Fruit fly (Drosophila melanogaster) whole organism, embryonic: ENCODE measurements around the gene CG10874.

Experiments
- CG10431 ChIP-seq: fragments of 200-800 bp; sonication (Bioruptor generic); optimal IDR thresholded peaks from 3 replicates; lab custom pipeline; 2018; ENCODE audit warnings: missing biosample characterization, mild to moderate bottlenecking, missing genetic modification characterization
- CG12299 ChIP-seq: fragments of 200-800 bp; sonication (Bioruptor generic); optimal IDR thresholded peaks from 2 replicates; lab custom pipeline; 2018; ENCODE audit warnings: missing biosample characterization, mild to moderate bottlenecking, missing genetic modification characterization
- CG1233 ChIP-seq: fragments of 200-800 bp; sonication (Bioruptor generic); optimal IDR thresholded peaks from 4 replicates; lab custom pipeline; 2018; ENCODE audit warnings: missing biosample characterization, mild to moderate bottlenecking, missing genetic modification characterization
- CG12769 ChIP-seq: fragments of 200-800 bp; sonication (Bioruptor generic); optimal IDR thresholded peaks from 2 replicates; lab custom pipeline; 2019; ENCODE audit warnings: missing biosample characterization, mild to moderate bottlenecking, missing genetic modification characterization, moderate library complexity
- CG15073 ChIP-seq: fragments of 200-800 bp; sonication (Bioruptor generic); optimal IDR thresholded peaks from 2 replicates; lab custom pipeline; 2016; ENCODE audit warnings: missing biosample characterization, missing genetic modification characterization
- CG15479 ChIP-seq: fragments of 200-800 bp; sonication (Bioruptor generic); optimal IDR thresholded peaks from 3 replicates; lab custom pipeline; 2019; ENCODE audit warnings: missing biosample characterization, mild to moderate bottlenecking, missing genetic modification characterization, moderate library complexity
- CG16863 ChIP-seq: fragments of 200-800 bp; sonication (Bioruptor generic); optimal IDR thresholded peaks from 3 replicates; lab custom pipeline; 2016; ENCODE audit warnings: missing biosample characterization, missing genetic modification characterization
- CG17328 ChIP-seq: fragments of 200-800 bp; sonication (Bioruptor generic); IDR thresholded peaks from 2 replicates; pipeline ENCODE4 v1.3.6; 2022; ENCODE audit warnings: missing biosample characterization, missing genetic modification characterization
- CG17359 ChIP-seq: fragments of 200-800 bp; sonication (Bioruptor generic); optimal IDR thresholded peaks from 3 replicates; lab custom pipeline; 2018; ENCODE audit warnings: missing biosample characterization, mild to moderate bottlenecking, missing genetic modification characterization, moderate library complexity
- CG17385 ChIP-seq: fragments of 200-800 bp; sonication (Bioruptor generic); optimal IDR thresholded peaks from 3 replicates; lab custom pipeline; 2018; ENCODE audit warnings: missing biosample characterization, mild to moderate bottlenecking, missing genetic modification characterization
- CG18262 ChIP-seq: fragments of 200-800 bp; optimal IDR thresholded peaks from 3 replicates; lab custom pipeline; 2019; ENCODE audit warnings: missing biosample characterization, mild to moderate bottlenecking, missing genetic modification characterization, moderate library complexity
- CG18619 ChIP-seq: fragments of 200-800 bp; sonication (Bioruptor generic); optimal IDR thresholded peaks from 3 replicates; lab custom pipeline; 2017; ENCODE audit warnings: missing biosample characterization, mild to moderate bottlenecking, missing genetic modification characterization
- CG2712 ChIP-seq: fragments of 200-800 bp; optimal IDR thresholded peaks from 3 replicates; lab custom pipeline; 2019; ENCODE audit warnings: missing biosample characterization, mild to moderate bottlenecking, missing genetic modification characterization, moderate library complexity
- CG30020 ChIP-seq: fragments of 200-800 bp; optimal IDR thresholded peaks from 2 replicates; lab custom pipeline; 2019; ENCODE audit warnings: missing biosample characterization, mild to moderate bottlenecking, missing genetic modification characterization, moderate library complexity
- CG3163 ChIP-seq: fragments of 200-800 bp; sonication (Bioruptor generic); optimal IDR thresholded peaks from 3 replicates; lab custom pipeline; 2016; ENCODE audit warnings: missing biosample characterization, missing genetic modification characterization
- CG33213 ChIP-seq: fragments of 200-800 bp; sonication (Bioruptor generic); optimal IDR thresholded peaks from 3 replicates; lab custom pipeline; 2016; ENCODE audit warnings: missing biosample characterization, missing genetic modification characterization
- CG33557 ChIP-seq: fragments of 200-800 bp; sonication (Bioruptor generic); optimal IDR thresholded peaks from 2 replicates; lab custom pipeline; 2019; ENCODE audit warnings: missing biosample characterization, mild to moderate bottlenecking, missing genetic modification characterization, moderate library complexity
- CG3407 ChIP-seq: fragments of 200-800 bp; sonication (Bioruptor generic); optimal IDR thresholded peaks from 2 replicates; lab custom pipeline; 2018; ENCODE audit warnings: missing biosample characterization, mild to moderate bottlenecking, missing genetic modification characterization
- CG34376 ChIP-seq: fragments of 200-800 bp; sonication (Bioruptor generic); optimal IDR thresholded peaks from 2 replicates; lab custom pipeline; 2018; ENCODE audit warnings: missing biosample characterization, mild to moderate bottlenecking, missing genetic modification characterization
- CG6175 ChIP-seq: fragments of 200-800 bp; sonication (Bioruptor generic); IDR thresholded peaks from 3 replicates; pipeline ENCODE4 v1.3.6; 2022; ENCODE audit warnings: missing biosample characterization, missing genetic modification characterization
- CG8359 ChIP-seq: fragments of 200-800 bp; sonication (Bioruptor generic); optimal IDR thresholded peaks from 2 replicates; lab custom pipeline; 2017; ENCODE audit warnings: missing biosample characterization, mild to moderate bottlenecking, missing genetic modification characterization, borderline replicate concordance
- CG8765 ChIP-seq: fragments of 200-800 bp; sonication (Bioruptor generic); IDR thresholded peaks from 2 replicates; pipeline ENCODE4 v1.3.6; 2022; ENCODE audit warnings: missing biosample characterization, missing genetic modification characterization
- CG9727 ChIP-seq: fragments of 200-800 bp; sonication (Bioruptor generic); optimal IDR thresholded peaks from 3 replicates; lab custom pipeline; 2017; ENCODE audit warnings: missing biosample characterization, mild to moderate bottlenecking, missing genetic modification characterization
- Dbx ChIP-seq: fragments of 200-800 bp; sonication (Bioruptor generic); IDR thresholded peaks from 3 replicates; pipeline ENCODE4 v1.3.6; 2022; ENCODE audit warnings: missing biosample characterization, missing genetic modification characterization
- Dip2 ChIP-seq: fragments of 200-800 bp; sonication (Bioruptor generic); IDR thresholded peaks from 2 replicates; pipeline ENCODE4 v1.3.6; 2022; ENCODE audit warnings: missing biosample characterization, missing genetic modification characterization
- Elba2 ChIP-seq: fragments of 200-800 bp; sonication (Bioruptor generic); optimal IDR thresholded peaks from 3 replicates; lab custom pipeline; 2016; ENCODE audit warnings: missing biosample characterization, missing genetic modification characterization
- Ets97D ChIP-seq: fragments of 200-800 bp; sonication (Bioruptor generic); optimal IDR thresholded peaks from 3 replicates; lab custom pipeline; 2016; ENCODE audit warnings: missing biosample characterization, missing genetic modification characterization
- HLH3B ChIP-seq: fragments of 200-800 bp; sonication (Bioruptor generic); IDR thresholded peaks from 2 replicates; pipeline ENCODE4 v1.3.6; 2022; ENCODE audit warnings: missing biosample characterization, missing genetic modification characterization
- Hey ChIP-seq: fragments of 200-800 bp; sonication (Bioruptor generic); optimal IDR thresholded peaks from 3 replicates; lab custom pipeline; 2018; ENCODE audit warnings: missing biosample characterization, mild to moderate bottlenecking, missing genetic modification characterization
- Lpt ChIP-seq: fragments of >200 bp; optimal IDR thresholded peaks from 2 replicates; lab custom pipeline; 2018; ENCODE audit warnings: missing biosample characterization, missing genetic modification characterization
- MESR4 ChIP-seq: fragments of 200-800 bp; sonication (Bioruptor generic); optimal IDR thresholded peaks from 2 replicates; lab custom pipeline; 2018; ENCODE audit warnings: missing biosample characterization, mild to moderate bottlenecking, missing genetic modification characterization, moderate library complexity
- Nf-YC ChIP-seq: fragments of 200-800 bp; optimal IDR thresholded peaks from 3 replicates; lab custom pipeline; 2019; ENCODE audit warnings: missing biosample characterization, mild to moderate bottlenecking, missing genetic modification characterization, moderate library complexity
- Scr ChIP-seq: fragments of 200-800 bp; sonication (Bioruptor generic); IDR thresholded peaks from 2 replicates; pipeline ENCODE4 v1.3.6; 2022; ENCODE audit warnings: missing biosample characterization, missing genetic modification characterization; ENCODE audit not compliant: partially characterized antibody
- Ssrp ChIP-seq: fragments of 200-800 bp; sonication (Bioruptor generic); optimal IDR thresholded peaks from 2 replicates; lab custom pipeline; 2018; ENCODE audit warnings: missing biosample characterization, mild to moderate bottlenecking, missing genetic modification characterization, moderate library complexity
- bsh ChIP-seq, 2 experiments: fragments of 200-800 bp; sonication (Bioruptor generic); optimal IDR thresholded peaks; 2 replicates each; lab custom pipeline; 2017 to 2018; ENCODE audit warnings: mild to moderate bottlenecking in 2 of 2, missing biosample characterization in 2 of 2, missing genetic modification characterization in 2 of 2, moderate library complexity in 1 of 2
- eyg ChIP-seq: fragments of 200-800 bp; sonication (Bioruptor generic); optimal IDR thresholded peaks from 3 replicates; lab custom pipeline; 2016; ENCODE audit warnings: missing biosample characterization, missing genetic modification characterization
- ftz-f1 ChIP-seq: fragments of 200-800 bp; sonication (Bioruptor generic); optimal IDR thresholded peaks from 2 replicates; lab custom pipeline; 2016; ENCODE audit warnings: missing biosample characterization, missing genetic modification characterization
- fu2 ChIP-seq: fragments of 200-800 bp; sonication (Bioruptor generic); optimal IDR thresholded peaks from 2 replicates; lab custom pipeline; 2016; ENCODE audit warnings: missing biosample characterization, missing genetic modification characterization
- gt ChIP-seq: fragments of 200-800 bp; sonication (Bioruptor generic); IDR thresholded peaks from 2 replicates; pipeline ENCODE4 v1.3.6; 2022; ENCODE audit warnings: missing biosample characterization, missing genetic modification characterization
- insv ChIP-seq, 2 experiments: fragments of 200-800 bp; sonication (Bioruptor generic); optimal IDR thresholded peaks; 3 replicates each; lab custom pipeline; 2016 to 2018; ENCODE audit warnings: missing biosample characterization in 2 of 2, missing genetic modification characterization in 2 of 2
- kah ChIP-seq: fragments of 200-800 bp; sonication (Bioruptor generic); optimal IDR thresholded peaks from 2 replicates; lab custom pipeline; 2018; ENCODE audit warnings: missing biosample characterization, mild to moderate bottlenecking, missing genetic modification characterization
- ken ChIP-seq: fragments of 200-800 bp; sonication (Bioruptor generic); IDR thresholded peaks from 3 replicates; pipeline ENCODE4 v1.3.6; 2022; ENCODE audit warnings: missing biosample characterization, missing genetic modification characterization
- kni ChIP-seq: fragments of 200-800 bp; sonication (Bioruptor generic); optimal IDR thresholded peaks from 3 replicates; lab custom pipeline; 2017; ENCODE audit warnings: mild to moderate bottlenecking, missing biosample characterization, missing genetic modification reagents, missing genetic modification characterization
- knrl ChIP-seq: fragments of 200-800 bp; sonication (Bioruptor generic); IDR thresholded peaks from 3 replicates; pipeline ENCODE4 v1.3.6; 2022; ENCODE audit warnings: missing biosample characterization, missing genetic modification characterization; ENCODE audit not compliant: partially characterized antibody
- nerfin-1 ChIP-seq: fragments of 200-800 bp; sonication (Bioruptor generic); optimal IDR thresholded peaks from 3 replicates; lab custom pipeline; 2019; ENCODE audit warnings: missing biosample characterization, mild to moderate bottlenecking, missing genetic modification characterization, moderate library complexity
- peb ChIP-seq: fragments of 200-800 bp; sonication (Bioruptor generic); IDR thresholded peaks from 2 replicates; pipeline ENCODE4 v1.3.6; 2022; ENCODE audit warnings: missing biosample characterization, missing genetic modification characterization
- psq ChIP-seq: fragments of 200-800 bp; sonication (Bioruptor generic); optimal IDR thresholded peaks from 2 replicates; lab custom pipeline; 2017; ENCODE audit warnings: missing biosample characterization, missing genetic modification characterization
- row ChIP-seq: fragments of 200-800 bp; sonication (Bioruptor generic); IDR thresholded peaks from 3 replicates; pipeline ENCODE4 v1.3.6; 2022; ENCODE audit warnings: missing biosample characterization, missing genetic modification characterization
- schlank ChIP-seq: fragments of 200-800 bp; sonication (Bioruptor generic); optimal IDR thresholded peaks from 2 replicates; lab custom pipeline; 2018; ENCODE audit warnings: missing biosample characterization, mild to moderate bottlenecking, missing genetic modification characterization
- yki ChIP-seq: fragments of >200 bp; optimal IDR thresholded peaks from 3 replicates; lab custom pipeline; 2018

CG10874 gene

dm6 chr2L:2168184-2168893 lies 23.8 kb downstream of the CG10874 start (continued):
- TF ChIP-seq eyg (GFP tag; lab: Kevin White, UChicago), result no peak
- no peak for TF ChIP-seq CG15073 (GFP tag; lab: Kevin White, UChicago)
- no peak for TF ChIP-seq CG8765 (GFP tag; lab: Robert Waterston, UW)
- TF ChIP-seq CG12769, result peak; percentile 52
- no peak for TF ChIP-seq row
- no peak for TF ChIP-seq ftz-f1
- no peak for TF ChIP-seq MESR4 (GFP tag; lab: Kevin White, UChicago)
- TF ChIP-seq CG16863 (GFP tag; lab: Kevin White, UChicago), result no peak
- TF ChIP-seq schlank (tag; lab: Kevin White, UChicago), result peak; percentile 68
- TF ChIP-seq CG8359 (GFP tag; lab: Kevin White, UChicago), result no peak
- TF ChIP-seq CG3163 (GFP tag; lab: Kevin White, UChicago), result no peak
- TF ChIP-seq nerfin-1, result peak; percentile 10
- peak; percentile 18; the same call in 1 of the 2 replicates for TF ChIP-seq HLH3B
- TF ChIP-seq Elba2 (GFP tag; lab: Kevin White, UChicago), result no peak
- no peak for TF ChIP-seq CG18619 (GFP tag; lab: Kevin White, UChicago)
- peak; percentile 31 for TF ChIP-seq CG17359
- TF ChIP-seq CG10431 (GFP tag; lab: Kevin White, UChicago), result no peak
- TF ChIP-seq Nf-YC, result no peak
- no peak for TF ChIP-seq CG15479 (GFP tag; lab: Kevin White, UChicago)
- TF ChIP-seq CG18262 (tag; lab: Kevin White, UChicago), result peak; percentile 4
- TF ChIP-seq Ets97D (GFP tag; lab: Kevin White, UChicago), result no peak
- TF ChIP-seq kah (GFP tag; lab: Kevin White, UChicago), result peak; percentile 48
- TF ChIP-seq CG1233 (GFP tag; lab: Kevin White, UChicago), result peak; percentile 18
- TF ChIP-seq Dip2 (GFP tag; lab: Robert Waterston, UW), result no peak
- TF ChIP-seq bsh (GFP tag; optimal IDR thresholded peaks at IDR 0.05; lab: Kevin White, UChicago), result peak in 1 of 2 experiments; percentile 61
- TF ChIP-seq ken (GFP tag; lab: Robert Waterston, UW), result no peak
- TF ChIP-seq CG17328 (GFP tag; lab: Robert Waterston, UW), result no peak
- TF ChIP-seq knrl (GFP tag; lab: Robert Waterston, UW), result no peak
- TF ChIP-seq Dbx (GFP tag; lab: Robert Waterston, UW), result no peak
- peak; percentile 40 for TF ChIP-seq CG34376
- TF ChIP-seq fu2 (GFP tag; lab: Kevin White, UChicago), result no peak
- TF ChIP-seq CG6175 (GFP tag; lab: Robert Waterston, UW), result no peak
- no peak for TF ChIP-seq gt (GFP tag; lab: Robert Waterston, UW)
- TF ChIP-seq peb (GFP tag; lab: Robert Waterston, UW), result no peak
- TF ChIP-seq CG33213, result no peak
- no peak for TF ChIP-seq psq (GFP tag; lab: Kevin White, UChicago)
- no peak for TF ChIP-seq CG30020 (tag; lab: Kevin White, UChicago)
- no peak for TF ChIP-seq Scr (GFP tag; lab: Robert Waterston, UW)
- no peak for TF ChIP-seq yki
- TF ChIP-seq CG12299, result peak; percentile 49
- TF ChIP-seq kni (GFP tag; lab: Kevin White, UChicago), result no peak
- TF ChIP-seq CG33557, result peak; percentile 16
- no peak for TF ChIP-seq Ssrp (tag; lab: Kevin White, UChicago)
- TF ChIP-seq insv (GFP tag; optimal IDR thresholded peaks at IDR 0.05; lab: Kevin White, UChicago), result no peak
- peak; percentile 38 for TF ChIP-seq CG9727 (GFP tag; lab: Kevin White, UChicago)
- peak; percentile 26 for TF ChIP-seq Hey (tag; lab: Kevin White, UChicago)
- peak; percentile 20 for TF ChIP-seq CG3407 (GFP tag; lab: Kevin White, UChicago)
- peak; percentile 31 for TF ChIP-seq CG17385
- TF ChIP-seq CG2712 (tag; lab: Kevin White, UChicago), result peak; percentile 13
- no peak for TF ChIP-seq Lpt (GFP tag; lab: Kevin White, UChicago)
